Fruit fly (Drosophila melanogaster) whole organism, embryonic: Measurements from ENCODE around the gene ATP7.

Source experiments
- Awh ChIP-seq: fragments of 200-800 bp; sonication (Bioruptor generic); IDR thresholded peaks from 2 replicates; pipeline ENCODE4, ENCODE4 v1.3.6; 2022; ENCODE audit warnings: missing biosample characterization, missing genetic modification characterization
- BEAF-32 ChIP-seq: fragments of 200-800 bp; sonication (Bioruptor generic); optimal IDR thresholded peaks from 3 replicates; lab custom pipeline; 2017; ENCODE audit warnings: missing biosample characterization, missing genetic modification characterization, mild to moderate bottlenecking, moderate library complexity, missing genetic modification reagents
- Bgb ChIP-seq: fragments of 200-800 bp; sonication (Bioruptor generic); IDR thresholded peaks from 2 replicates; pipeline ENCODE4 v1.3.6; 2022; ENCODE audit warnings: missing biosample characterization, missing genetic modification characterization; ENCODE audit not compliant: partially characterized antibody
- CG1024 ChIP-seq: fragments of 200-800 bp; sonication (Bioruptor generic); IDR thresholded peaks from 2 replicates; pipeline ENCODE4 v1.3.6; 2022; ENCODE audit warnings: missing biosample characterization, missing genetic modification characterization
- CG10274 ChIP-seq: fragments of 200-800 bp; sonication (Bioruptor generic); optimal IDR thresholded peaks from 3 replicates; lab custom pipeline; 2017; ENCODE audit warnings: missing biosample characterization, mild to moderate bottlenecking, missing genetic modification characterization
- CG10366 ChIP-seq: fragments of 200-800 bp; sonication (Bioruptor generic); IDR thresholded peaks from 2 replicates; pipeline ENCODE4 v1.3.6; 2022; ENCODE audit warnings: missing biosample characterization, missing genetic modification characterization
- CG1602 ChIP-seq: fragments of 200-800 bp; sonication (Bioruptor generic); optimal IDR thresholded peaks from 3 replicates; lab custom pipeline; 2016; ENCODE audit warnings: missing biosample characterization, missing genetic modification characterization
- CG1603 ChIP-seq: fragments of 200-800 bp; sonication (Bioruptor generic); optimal IDR thresholded peaks from 2 replicates; lab custom pipeline; 2019; ENCODE audit warnings: missing biosample characterization, mild to moderate bottlenecking, missing genetic modification characterization, moderate library complexity
- CG1792 ChIP-seq: fragments of 200-800 bp; sonication (Bioruptor generic); optimal IDR thresholded peaks from 2 replicates; lab custom pipeline; 2016; ENCODE audit warnings: missing biosample characterization, missing genetic modification characterization
- CG1832 ChIP-seq: fragments of 200-800 bp; sonication (Bioruptor generic); optimal IDR thresholded peaks from 2 replicates; lab custom pipeline; 2017; ENCODE audit warnings: missing biosample characterization, mild to moderate bottlenecking, missing genetic modification characterization, inconsistent platforms
- CG18476 ChIP-seq: fragments of 200-800 bp; sonication (Bioruptor generic); optimal IDR thresholded peaks from 2 replicates; lab custom pipeline; 2016; ENCODE audit warnings: missing biosample characterization, mild to moderate bottlenecking, missing genetic modification characterization
- CG18599 ChIP-seq: fragments of 200-800 bp; sonication (Bioruptor generic); optimal IDR thresholded peaks from 3 replicates; lab custom pipeline; 2017; ENCODE audit warnings: missing biosample characterization, missing genetic modification characterization, mild to moderate bottlenecking, moderate library complexity, missing genetic modification reagents
- CG2678 ChIP-seq: fragments of 200-800 bp; sonication (Bioruptor generic); optimal IDR thresholded peaks from 3 replicates; lab custom pipeline; 2019; ENCODE audit warnings: missing biosample characterization, mild to moderate bottlenecking, missing genetic modification characterization, moderate library complexity
- CG2875 ChIP-seq: fragments of 200-800 bp; sonication (Bioruptor generic); optimal IDR thresholded peaks from 2 replicates; lab custom pipeline; 2017; ENCODE audit warnings: missing biosample characterization, mild to moderate bottlenecking, missing genetic modification characterization, missing genetic modification reagents
- CG4707 ChIP-seq: fragments of 200-800 bp; sonication (Bioruptor generic); optimal IDR thresholded peaks from 2 replicates; lab custom pipeline; 2018; ENCODE audit warnings: missing biosample characterization, mild to moderate bottlenecking, missing genetic modification characterization, moderate library complexity
- CG5180 ChIP-seq: fragments of 200-800 bp; sonication (Bioruptor generic); optimal IDR thresholded peaks from 3 replicates; lab custom pipeline; 2017; ENCODE audit warnings: missing biosample characterization, missing genetic modification characterization, mild to moderate bottlenecking, moderate library complexity, missing genetic modification reagents
- CG6254 ChIP-seq: fragments of 200-800 bp; sonication (Bioruptor generic); optimal IDR thresholded peaks from 3 replicates; lab custom pipeline; 2017; ENCODE audit warnings: mild to moderate bottlenecking, missing biosample characterization, missing genetic modification reagents, missing genetic modification characterization
- CG6791 ChIP-seq: fragments of 200-800 bp; sonication (Bioruptor generic); IDR thresholded peaks from 3 replicates; pipeline ENCODE4 v1.3.6; 2022; ENCODE audit warnings: missing biosample characterization, missing genetic modification characterization; ENCODE audit not compliant: partially characterized antibody
- CG7357 ChIP-seq: fragments of 200-800 bp; sonication (Bioruptor generic); IDR thresholded peaks from 3 replicates; pipeline ENCODE4 v1.3.6; 2022; ENCODE audit warnings: missing biosample characterization, missing genetic modification characterization
- CG7987 ChIP-seq: fragments of 200-800 bp; sonication (Bioruptor generic); optimal IDR thresholded peaks from 2 replicates; lab custom pipeline; 2018; ENCODE audit warnings: missing biosample characterization, mild to moderate bottlenecking, missing genetic modification characterization, moderate library complexity
- CG8924 ChIP-seq: fragments of 200-800 bp; optimal IDR thresholded peaks from 3 replicates; lab custom pipeline; 2019; ENCODE audit warnings: missing biosample characterization, mild to moderate bottlenecking, missing genetic modification characterization, moderate library complexity
- CG9727 ChIP-seq: fragments of 200-800 bp; sonication (Bioruptor generic); optimal IDR thresholded peaks from 3 replicates; lab custom pipeline; 2017; ENCODE audit warnings: missing biosample characterization, mild to moderate bottlenecking, missing genetic modification characterization
- CHES-1-like ChIP-seq: fragments of 200-800 bp; sonication (Bioruptor generic); optimal IDR thresholded peaks from 2 replicates; lab custom pipeline; 2016; ENCODE audit warnings: missing biosample characterization, missing genetic modification characterization
- CrebB ChIP-seq: fragments of 200-800 bp; sonication (Bioruptor generic); optimal IDR thresholded peaks from 3 replicates; lab custom pipeline; 2018; ENCODE audit warnings: missing biosample characterization, mild to moderate bottlenecking, missing genetic modification characterization
- Dll ChIP-seq: fragments of 200-800 bp; sonication (Bioruptor generic); IDR thresholded peaks from 4 replicates; pipeline ENCODE4 v1.3.6; 2022; ENCODE audit warnings: missing biosample characterization, missing genetic modification characterization; ENCODE audit not compliant: partially characterized antibody
- Dp ChIP-seq: fragments of 200-800 bp; sonication (Bioruptor generic); optimal IDR thresholded peaks from 2 replicates; lab custom pipeline; 2018; ENCODE audit warnings: missing biosample characterization, mild to moderate bottlenecking, missing genetic modification characterization, moderate library complexity
- Kr ChIP-seq: fragments of 200-800 bp; sonication (Bioruptor generic); optimal IDR thresholded peaks from 2 replicates; lab custom pipeline; 2017; ENCODE audit warnings: missing biosample characterization, mild to moderate bottlenecking, missing genetic modification characterization
- MESR4 ChIP-seq: fragments of 200-800 bp; sonication (Bioruptor generic); optimal IDR thresholded peaks from 2 replicates; lab custom pipeline; 2018; ENCODE audit warnings: missing biosample characterization, mild to moderate bottlenecking, missing genetic modification characterization, moderate library complexity
- Mrtf ChIP-seq: fragments of 200-800 bp; sonication (Bioruptor generic); IDR thresholded peaks from 3 replicates; pipeline ENCODE4 v1.3.6; 2022; ENCODE audit warnings: missing biosample characterization, missing genetic modification characterization
- NC2α ChIP-seq: fragments of 200-800 bp; sonication (Bioruptor generic); optimal IDR thresholded peaks from 2 replicates; lab custom pipeline; 2016; ENCODE audit warnings: missing biosample characterization, missing genetic modification characterization
- Vsx1 ChIP-seq: fragments of 200-800 bp; sonication (Bioruptor generic); optimal IDR thresholded peaks from 2 replicates; lab custom pipeline; 2017; ENCODE audit warnings: missing biosample characterization, mild to moderate bottlenecking, missing genetic modification characterization, missing genetic modification reagents
- Xrp1 ChIP-seq: fragments of 200-800 bp; sonication (Bioruptor generic); IDR thresholded peaks from 2 replicates; pipeline ENCODE4 v1.3.6; 2022; ENCODE audit warnings: missing biosample characterization, missing genetic modification characterization
- abd-A ChIP-seq: fragments of 200-800 bp; sonication (Bioruptor generic); optimal IDR thresholded peaks from 3 replicates; lab custom pipeline; 2019; ENCODE audit warnings: missing biosample characterization, mild to moderate bottlenecking, missing genetic modification characterization, moderate library complexity
- al ChIP-seq: fragments of 200-800 bp; sonication (Bioruptor generic); IDR thresholded peaks from 2 replicates; pipeline ENCODE4 v1.3.6; 2022; ENCODE audit warnings: missing biosample characterization, missing genetic modification characterization
- amos ChIP-seq: fragments of 200-800 bp; sonication (Bioruptor generic); IDR thresholded peaks from 2 replicates; pipeline ENCODE4 v1.3.6; 2022; ENCODE audit warnings: missing biosample characterization, missing genetic modification characterization; ENCODE audit not compliant: partially characterized antibody
- ara ChIP-seq: fragments of 200-800 bp; sonication (Bioruptor generic); IDR thresholded peaks from 2 replicates; pipeline ENCODE4 v1.3.6; 2022; ENCODE audit warnings: missing biosample characterization, missing genetic modification characterization
- danr ChIP-seq: fragments of 200-800 bp; sonication (Bioruptor generic); IDR thresholded peaks from 2 replicates; pipeline ENCODE4 v1.3.6; 2022; ENCODE audit warnings: missing biosample characterization, missing genetic modification characterization
- dmrt11E ChIP-seq: fragments of 200-800 bp; sonication (Bioruptor generic); optimal IDR thresholded peaks from 3 replicates; lab custom pipeline; 2018; ENCODE audit warnings: missing biosample characterization, mild to moderate bottlenecking, missing genetic modification characterization, moderate library complexity
- ewg ChIP-seq: fragments of 200-800 bp; sonication (Bioruptor generic); optimal IDR thresholded peaks from 3 replicates; lab custom pipeline; 2017; ENCODE audit warnings: mild to moderate bottlenecking, missing biosample characterization, missing genetic modification reagents, missing genetic modification characterization
- eyg ChIP-seq: fragments of 200-800 bp; sonication (Bioruptor generic); optimal IDR thresholded peaks from 3 replicates; lab custom pipeline; 2016; ENCODE audit warnings: missing biosample characterization, missing genetic modification characterization
- gsb-n ChIP-seq: fragments of 200-800 bp; sonication (Bioruptor generic); optimal IDR thresholded peaks from 3 replicates; lab custom pipeline; 2018; ENCODE audit warnings: missing biosample characterization, mild to moderate bottlenecking, missing genetic modification characterization
- jigr1 ChIP-seq: fragments of 200-800 bp; sonication (Bioruptor generic); IDR thresholded peaks from 3 replicates; pipeline ENCODE4 v1.3.6; 2022; ENCODE audit warnings: missing biosample characterization, missing genetic modification characterization
- kay ChIP-seq: fragments of 200-800 bp; sonication (Bioruptor generic); optimal IDR thresholded peaks from 2 replicates; lab custom pipeline; 2016; ENCODE audit warnings: missing biosample characterization, missing genetic modification characterization
- phol ChIP-seq: fragments of 200-800 bp; sonication (Bioruptor generic); optimal IDR thresholded peaks from 3 replicates; lab custom pipeline; 2018; ENCODE audit warnings: missing biosample characterization, mild to moderate bottlenecking, missing genetic modification characterization, moderate library complexity
- repo ChIP-seq: fragments of 200-800 bp; sonication (Bioruptor generic); optimal IDR thresholded peaks from 2 replicates; lab custom pipeline; 2016; ENCODE audit warnings: missing biosample characterization, missing genetic modification characterization
- rib ChIP-seq: fragments of 200-800 bp; sonication (Bioruptor generic); IDR thresholded peaks from 2 replicates; pipeline ENCODE4 v1.3.6; 2022; ENCODE audit warnings: missing biosample characterization, missing genetic modification characterization
- seq ChIP-seq: fragments of 200-800 bp; sonication (Bioruptor generic); IDR thresholded peaks from 2 replicates; pipeline ENCODE4 v1.3.6; 2022; ENCODE audit warnings: missing biosample characterization, missing genetic modification characterization
- vfl ChIP-seq: fragments of 200-800 bp; sonication (Bioruptor generic); optimal IDR thresholded peaks from 2 replicates; lab custom pipeline; 2016; ENCODE audit warnings: missing biosample characterization, missing genetic modification characterization
- zen ChIP-seq: fragments of 200-800 bp; sonication (Bioruptor generic); optimal IDR thresholded peaks from 3 replicates; lab custom pipeline; 2018; ENCODE audit warnings: missing biosample characterization, mild to moderate bottlenecking, missing genetic modification characterization, moderate library complexity
- zf30C ChIP-seq: fragments of 200-800 bp; sonication (Bioruptor generic); optimal IDR thresholded peaks from 3 replicates; lab custom pipeline; 2018; ENCODE audit warnings: missing biosample characterization, mild to moderate bottlenecking, missing genetic modification characterization

ATP7 gene

DNA sequence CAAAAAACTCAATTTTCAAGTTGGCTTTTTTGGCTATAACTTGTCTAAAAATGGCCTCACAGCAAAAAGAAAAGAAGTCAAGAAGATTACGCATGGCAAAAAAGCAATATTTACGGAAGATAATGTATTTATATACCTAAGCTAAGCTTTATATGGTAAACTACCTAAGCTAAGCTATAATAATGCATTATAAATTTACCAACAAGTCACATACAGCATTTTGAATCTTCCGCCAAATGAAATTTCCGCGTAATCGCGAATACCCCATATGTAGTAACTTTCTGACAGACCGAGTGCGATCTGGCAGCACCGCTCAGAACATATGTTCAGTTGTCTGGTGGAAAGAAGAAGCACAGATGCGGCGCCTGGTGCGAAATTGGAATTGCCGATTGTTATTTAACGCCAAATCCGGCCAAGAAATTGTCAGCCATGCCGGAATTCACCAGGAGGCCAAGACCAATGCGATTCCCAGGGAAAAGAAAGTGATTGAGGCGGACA lies 36.9 kb downstream of the ATP7 start, which contains the start of gene sicily (continued):
- TF ChIP-seq CG10274 (GFP tag; lab: Kevin White, UChicago) = no peak
- no peak for TF ChIP-seq CG4707 (GFP tag; lab: Kevin White, UChicago)
- TF ChIP-seq MESR4 (GFP tag; lab: Kevin White, UChicago) = peak; percentile 63
- no peak for TF ChIP-seq CrebB
- no peak for TF ChIP-seq abd-A (tag; lab: Kevin White, UChicago)
- TF ChIP-seq CG10366 (GFP tag; lab: Robert Waterston, UW) = no peak
- TF ChIP-seq Dp (GFP tag; lab: Kevin White, UChicago) = peak; percentile 85
- TF ChIP-seq repo (GFP tag; lab: Kevin White, UChicago) = no peak
- no peak for TF ChIP-seq jigr1
- TF ChIP-seq CG8924 (tag; lab: Kevin White, UChicago) = no peak
- no peak for TF ChIP-seq Xrp1 (GFP tag; lab: Robert Waterston, UW)
- no peak for TF ChIP-seq CG2678 (tag; lab: Kevin White, UChicago)
- TF ChIP-seq CG1603 (tag; lab: Kevin White, UChicago) = no peak
- no peak for TF ChIP-seq CG18599 (GFP tag; lab: Kevin White, UChicago)
- TF ChIP-seq CG6791 (GFP tag; lab: Robert Waterston, UW) = no peak
- peak; percentile 1 for TF ChIP-seq CG7987 (GFP tag; lab: Kevin White, UChicago)
- TF ChIP-seq rib (GFP tag; lab: Robert Waterston, UW) = no peak
- no peak for TF ChIP-seq eyg (GFP tag; lab: Kevin White, UChicago)
- no peak for TF ChIP-seq CG1832 (GFP tag; lab: Kevin White, UChicago)
- TF ChIP-seq vfl (GFP tag; lab: Kevin White, UChicago) = no peak
- TF ChIP-seq danr (GFP tag; lab: Robert Waterston, UW) = no peak
- no peak for TF ChIP-seq NC2α
- TF ChIP-seq CG2875 (GFP tag; lab: Kevin White, UChicago) = no peak
- TF ChIP-seq CG7357 (GFP tag; lab: Robert Waterston, UW) = no peak
- peak; percentile 19 for TF ChIP-seq phol (tag; lab: Kevin White, UChicago)
- no peak for TF ChIP-seq Bgb (GFP tag; lab: Robert Waterston, UW)
- no peak for TF ChIP-seq CG5180
- no peak for TF ChIP-seq CG1792

DNA sequence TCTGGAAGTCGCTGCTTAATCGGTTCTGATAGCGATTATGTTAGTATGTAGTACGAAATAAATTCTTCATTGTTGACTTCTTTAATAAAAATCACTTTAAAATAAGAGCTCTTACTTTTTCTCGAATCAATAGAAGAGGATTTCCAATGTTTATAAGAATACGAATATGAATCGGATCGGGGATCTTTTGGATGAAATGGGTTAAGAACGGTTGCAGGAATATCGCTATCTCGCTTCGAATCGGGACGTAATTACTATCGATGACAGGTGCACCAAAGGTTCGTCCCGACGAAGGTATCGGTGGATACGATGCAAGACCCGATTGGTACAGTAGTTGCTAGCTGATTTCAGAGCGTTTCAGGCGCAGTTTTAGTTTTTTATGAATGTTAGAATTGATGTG lies 38.8 kb downstream of the ATP7 start, which contains the start of gene wisp:
Gene wisp, plus strand, starts transcription at position 301 of the 400 bp plus-strand sequence.
- no peak for TF ChIP-seq seq
- TF ChIP-seq ewg = no peak
- no peak for TF ChIP-seq Awh (GFP tag; lab: Robert Waterston, UW)
- TF ChIP-seq zf30C (GFP tag; lab: Kevin White, UChicago) = no peak
- TF ChIP-seq CG18599 (GFP tag; lab: Kevin White, UChicago) = no peak
- no peak for TF ChIP-seq CG9727
- no peak for TF ChIP-seq Dll (GFP tag; lab: Robert Waterston, UW)
- TF ChIP-seq BEAF-32 (GFP tag; lab: Kevin White, UChicago) = peak; percentile 21
- no peak for TF ChIP-seq Kr (GFP tag; lab: Kevin White, UChicago)
- TF ChIP-seq kay (GFP tag; lab: Kevin White, UChicago) = no peak
- no peak for TF ChIP-seq CG18476 (GFP tag; lab: Kevin White, UChicago)
- TF ChIP-seq Vsx1 = no peak
- no peak for TF ChIP-seq CG1602 (GFP tag; lab: Kevin White, UChicago)
- TF ChIP-seq zen = peak; percentile 19
- no peak for TF ChIP-seq al (GFP tag; lab: Robert Waterston, UW)
- no peak for TF ChIP-seq CHES-1-like (GFP tag; lab: Kevin White, UChicago)
- no peak for TF ChIP-seq dmrt11E (tag; lab: Kevin White, UChicago)
- TF ChIP-seq amos = peak; percentile 37; the same call in 1 of the 2 replicates
- no peak for TF ChIP-seq CG6254 (GFP tag; lab: Kevin White, UChicago)
- no peak for TF ChIP-seq CG1024 (GFP tag; lab: Robert Waterston, UW)
- no peak for TF ChIP-seq gsb-n (tag; lab: Kevin White, UChicago)
- TF ChIP-seq Mrtf (GFP tag; lab: Robert Waterston, UW) = no peak
- no peak for TF ChIP-seq ara
